Worm (Caenorhabditis elegans) whole organism, young adult: ENCODE data around the gene F32D8.1.
A peak's percentile ranks its signal among the peaks of the same experiment; 100 is the strongest.

Experiments
- B0035.1 ChIP-seq: sonication (generic microtip); optimal IDR thresholded peaks from 2 replicates; lab custom pipeline; 2016; ENCODE audit warnings: missing genetic modification characterization, mild to moderate bottlenecking, missing compliant biosample characterization, missing genotype, missing genetic modification reagents
- B0261.1 ChIP-seq: sonication (generic microtip); optimal IDR thresholded peaks from 2 replicates; lab custom pipeline; 2016; ENCODE audit warnings: mild to moderate bottlenecking, missing genetic modification characterization, moderate library complexity, missing compliant biosample characterization
- B0336.3 ChIP-seq: fragments of 200-800 bp; sonication (Bioruptor generic); IDR thresholded peaks from 2 replicates; pipeline ENCODE4 v1.3.6; 2022; ENCODE audit warnings: missing genetic modification characterization, missing compliant biosample characterization
- C06A6.2 ChIP-seq: fragments of 200-800 bp; sonication (Bioruptor generic); conservative IDR thresholded peaks from 2 replicates; pipeline ENCODE4 v1.3.6; 2022; ENCODE audit warnings: missing genetic modification characterization, missing compliant biosample characterization
- C17E4.6 ChIP-seq: fragments of 200-800 bp; sonication (Bioruptor generic); IDR thresholded peaks from 2 replicates; pipeline ENCODE4 v1.3.6; 2022; ENCODE audit warnings: missing genetic modification reagents, missing genetic modification characterization, missing compliant biosample characterization
- D2030.7 ChIP-seq: fragments of 200-800 bp; sonication (Bioruptor generic); IDR thresholded peaks from 2 replicates; pipeline ENCODE4 v1.3.6; 2022; ENCODE audit warnings: missing genetic modification reagents, missing genetic modification characterization, missing compliant biosample characterization
- F10E7.11 ChIP-seq: sonication (generic microtip); optimal IDR thresholded peaks from 2 replicates; lab custom pipeline; 2017; ENCODE audit warnings: mild to moderate bottlenecking, missing genetic modification characterization, moderate library complexity, missing compliant biosample characterization
- F23B12.7 ChIP-seq: sonication (generic microtip); optimal IDR thresholded peaks from 2 replicates; lab custom pipeline; 2017; ENCODE audit warnings: missing genetic modification characterization, mild to moderate bottlenecking, missing compliant biosample characterization, antibody characterized with exemption, moderate library complexity; ENCODE audit not compliant: insufficient read depth
- F52B5.7 ChIP-seq: sonication (generic microtip); optimal IDR thresholded peaks from 2 replicates; lab custom pipeline; 2016; ENCODE audit warnings: mild to moderate bottlenecking, missing genetic modification characterization, missing compliant biosample characterization
- F55B11.4 ChIP-seq: sonication (generic microtip); optimal IDR thresholded peaks from 2 replicates; lab custom pipeline; 2016; ENCODE audit warnings: missing compliant biosample characterization, missing genetic modification characterization, borderline replicate concordance; ENCODE audit not compliant: insufficient read depth
- Y53F4B.3 ChIP-seq: fragments of 200-800 bp; sonication (Bioruptor generic); IDR thresholded peaks from 2 replicates; pipeline ENCODE4 v1.3.6; 2022; ENCODE audit warnings: missing genetic modification reagents, missing genetic modification characterization, missing compliant biosample characterization
- ama-1 ChIP-seq, 3 experiments: fragments of 150-350 bp in 1 of 3; sonication (generic microtip) in 2 of 3; optimal IDR thresholded peaks; 2 replicates each; lab custom pipeline; 2014 to 2018; ENCODE audit warnings: missing biosample characterization in 2 of 3, missing genetic modification characterization in 2 of 3, missing genetic modification reagents in 2 of 3
- athp-1 ChIP-seq: sonication (generic microtip); optimal IDR thresholded peaks from 2 replicates; lab custom pipeline; 2017; ENCODE audit warnings: mild to moderate bottlenecking, missing genetic modification characterization, missing compliant biosample characterization
- attf-3 ChIP-seq: fragments of 200-800 bp; sonication (Bioruptor generic); conservative IDR thresholded peaks from 2 replicates; pipeline ENCODE4 v1.3.6; 2022; ENCODE audit warnings: missing genetic modification reagents, missing genetic modification characterization, missing compliant biosample characterization
- attf-6 ChIP-seq: fragments of 200-800 bp; sonication (Bioruptor generic); IDR thresholded peaks from 2 replicates; pipeline ENCODE4 v1.3.6; 2022; ENCODE audit warnings: missing genetic modification reagents, missing genetic modification characterization, missing compliant biosample characterization
- bed-1 ChIP-seq: fragments of 200-800 bp; sonication (Bioruptor generic); IDR thresholded peaks from 2 replicates; pipeline ENCODE4 v1.3.6; 2022; ENCODE audit warnings: missing genetic modification reagents, missing genetic modification characterization, missing compliant biosample characterization
- ccch-3 ChIP-seq: fragments of 200-800 bp; sonication (Bioruptor generic); optimal IDR thresholded peaks from 2 replicates; lab custom pipeline; 2018; ENCODE audit warnings: mild to moderate bottlenecking, missing genetic modification characterization, missing compliant biosample characterization
- cebp-2 ChIP-seq: fragments of 200-800 bp; sonication (Bioruptor generic); IDR thresholded peaks from 2 replicates; pipeline ENCODE4 v1.3.6; 2022; ENCODE audit warnings: missing genetic modification characterization, missing compliant biosample characterization
- ceh-100 ChIP-seq: fragments of 200-800 bp; sonication (Bioruptor generic); IDR thresholded peaks from 2 replicates; pipeline ENCODE4 v1.3.6; 2022; ENCODE audit warnings: missing genetic modification reagents, missing genetic modification characterization, missing compliant biosample characterization
- ceh-27 ChIP-seq: fragments of 200-800 bp; sonication (Bioruptor generic); optimal IDR thresholded peaks from 2 replicates; lab custom pipeline; 2018; ENCODE audit warnings: mild to moderate bottlenecking, missing genetic modification characterization, moderate library complexity, missing compliant biosample characterization
- ceh-79 ChIP-seq: sonication (generic microtip); optimal IDR thresholded peaks from 2 replicates; lab custom pipeline; 2017; ENCODE audit warnings: mild to moderate bottlenecking, missing genetic modification characterization, missing compliant biosample characterization
- dpl-1 ChIP-seq: fragments of 150-350 bp; optimal IDR thresholded peaks from 2 replicates; lab custom pipeline; 2014; ENCODE audit warnings: missing biosample characterization, missing genetic modification reagents, missing genetic modification characterization
- egl-18 ChIP-seq: fragments of 200-800 bp; sonication (Bioruptor generic); IDR thresholded peaks from 2 replicates; pipeline ENCODE4 v1.3.6; 2022; ENCODE audit warnings: missing genetic modification reagents, missing genetic modification characterization, missing compliant biosample characterization
- fkh-3 ChIP-seq: sonication (generic microtip); optimal IDR thresholded peaks from 2 replicates; lab custom pipeline; 2016; ENCODE audit warnings: mild to moderate bottlenecking, missing genetic modification characterization, missing compliant biosample characterization
- gei-17 ChIP-seq: fragments of 200-800 bp; sonication (Bioruptor generic); optimal IDR thresholded peaks from 2 replicates; lab custom pipeline; 2018; ENCODE audit warnings: mild to moderate bottlenecking, missing genetic modification characterization, missing compliant biosample characterization
- hlh-12 ChIP-seq: sonication (generic microtip); optimal IDR thresholded peaks from 2 replicates; lab custom pipeline; 2016; ENCODE audit warnings: missing genetic modification characterization, missing compliant biosample characterization
- hmg-1.2 ChIP-seq: fragments of 200-800 bp; sonication (Bioruptor generic); IDR thresholded peaks from 2 replicates; pipeline ENCODE4 v1.3.6; 2022; ENCODE audit warnings: missing genetic modification reagents, missing genetic modification characterization, missing compliant biosample characterization
- let-526 ChIP-seq: fragments of 200-800 bp; sonication (Bioruptor generic); IDR thresholded peaks from 2 replicates; pipeline ENCODE4 v1.3.6; 2022; ENCODE audit warnings: missing genetic modification reagents, missing genetic modification characterization, missing compliant biosample characterization
- lin-35 ChIP-seq, 3 experiments: fragments of 150-350 bp in 2 of 3; sonication (generic microtip) in 1 of 3; optimal IDR thresholded peaks; 2 replicates each; lab custom pipeline; 2014 to 2018; ENCODE audit warnings: missing biosample characterization in 3 of 3, missing genetic modification characterization in 3 of 3, missing genetic modification reagents in 3 of 3
- lin-40 ChIP-seq: sonication (generic microtip); optimal IDR thresholded peaks from 2 replicates; lab custom pipeline; 2016; ENCODE audit warnings: missing genetic modification characterization, mild to moderate bottlenecking, missing compliant biosample characterization, missing genotype, missing genetic modification reagents
- madf-8 ChIP-seq: fragments of 200-800 bp; sonication (Bioruptor generic); conservative IDR thresholded peaks from 2 replicates; pipeline ENCODE4 v1.3.6; 2022; ENCODE audit warnings: missing genetic modification reagents, missing genetic modification characterization, missing compliant biosample characterization
- mel-28 ChIP-seq: sonication (generic microtip); optimal IDR thresholded peaks from 2 replicates; lab custom pipeline; 2016; ENCODE audit warnings: borderline replicate concordance, mild to moderate bottlenecking, missing genetic modification characterization, missing compliant biosample characterization
- mes-4 ChIP-seq: sonication (generic microtip); optimal IDR thresholded peaks from 2 replicates; lab custom pipeline; 2016; ENCODE audit warnings: missing genotype, missing genetic modification characterization, missing compliant biosample characterization
- nfya-1 ChIP-seq: sonication (generic microtip); optimal IDR thresholded peaks from 2 replicates; lab custom pipeline; 2017; ENCODE audit warnings: antibody characterized with exemption, missing compliant biosample characterization, missing genetic modification characterization, borderline replicate concordance; ENCODE audit not compliant: insufficient read depth
- nfyb-1 ChIP-seq: fragments of 200-800 bp; sonication (Bioruptor generic); IDR thresholded peaks from 2 replicates; pipeline ENCODE4 v1.3.6; 2022; ENCODE audit warnings: missing genetic modification reagents, missing genetic modification characterization, missing compliant biosample characterization
- pbrm-1 ChIP-seq: fragments of 200-800 bp; sonication (Bioruptor generic); IDR thresholded peaks from 2 replicates; pipeline ENCODE4 v1.3.6; 2022; ENCODE audit warnings: missing genetic modification reagents, missing genetic modification characterization, missing compliant biosample characterization
- pha-4 ChIP-seq: fragments of 150-350 bp; sonication (generic microtip); optimal IDR thresholded peaks from 2 replicates; lab custom pipeline; 2014; ENCODE audit warnings: missing biosample characterization, missing genetic modification reagents, missing genetic modification characterization
- rcor-1 ChIP-seq: fragments of 200-800 bp; sonication (Bioruptor generic); IDR thresholded peaks from 2 replicates; pipeline ENCODE4 v1.3.6; 2022; ENCODE audit warnings: missing genetic modification reagents, missing genetic modification characterization, missing compliant biosample characterization
- rec-8 ChIP-seq, 2 experiments: sonication (generic microtip); optimal IDR thresholded peaks; 2 replicates each; lab custom pipeline; 2016; ENCODE audit warnings: mild to moderate bottlenecking in 2 of 2, missing genetic modification characterization in 2 of 2, missing genetic modification reagents in 2 of 2, missing genotype in 2 of 2, missing biosample characterization in 1 of 2, missing compliant biosample characterization in 1 of 2, moderate library complexity in 1 of 2
- repo-1 ChIP-seq: sonication (generic microtip); optimal IDR thresholded peaks from 2 replicates; lab custom pipeline; 2017; ENCODE audit warnings: mild to moderate bottlenecking, missing genetic modification characterization, missing compliant biosample characterization
- rpc-1 ChIP-seq, 2 experiments: fragments of 150-350 bp in 1 of 2; sonication (generic microtip) in 1 of 2; optimal IDR thresholded peaks; 2 replicates each; lab custom pipeline; 2014 to 2018; ENCODE audit warnings: missing biosample characterization in 1 of 2, missing genetic modification characterization in 1 of 2, missing genetic modification reagents in 1 of 2, missing genotype in 1 of 2
- sdz-38 ChIP-seq: sonication (generic microtip); optimal IDR thresholded peaks from 2 replicates; lab custom pipeline; 2016; ENCODE audit warnings: missing genotype, missing genetic modification characterization, missing compliant biosample characterization
- snpc-3.4 ChIP-seq: sonication (generic microtip); optimal IDR thresholded peaks from 2 replicates; lab custom pipeline; 2017; ENCODE audit warnings: missing genetic modification characterization, mild to moderate bottlenecking, missing compliant biosample characterization, antibody characterized with exemption, moderate library complexity, missing genotype, missing genetic modification reagents
- tbx-9 ChIP-seq: sonication (generic microtip); optimal IDR thresholded peaks from 2 replicates; lab custom pipeline; 2016; ENCODE audit warnings: borderline replicate concordance, missing genetic modification characterization, inconsistent platforms, missing compliant biosample characterization
- unc-62 ChIP-seq: fragments of 150-350 bp; optimal IDR thresholded peaks from 2 replicates; lab custom pipeline; 2014; ENCODE audit warnings: missing biosample characterization, missing genetic modification reagents, missing genetic modification characterization
- xnd-1 ChIP-seq: sonication (generic microtip); optimal IDR thresholded peaks from 2 replicates; lab custom pipeline; 2016; ENCODE audit warnings: missing genotype, missing genetic modification reagents, missing genetic modification characterization, missing compliant biosample characterization
- ztf-25 ChIP-seq: fragments of 200-800 bp; sonication (Bioruptor generic); IDR thresholded peaks from 2 replicates; pipeline ENCODE4 v1.3.6; 2022; ENCODE audit warnings: missing genetic modification reagents, missing genetic modification characterization, missing compliant biosample characterization
- ztf-6 ChIP-seq: fragments of 200-800 bp; sonication (Bioruptor generic); IDR thresholded peaks from 2 replicates; pipeline ENCODE4 v1.3.6; 2022; ENCODE audit warnings: missing genetic modification reagents, missing genetic modification characterization, missing compliant biosample characterization

Gene F32D8.1

ce11 chrV:10855363-10855762, 25.3 kb upstream of the F32D8.1 start:
- TF ChIP-seq dpl-1 (GFP tag; lab: Kevin White, UChicago), result no peak
- TF ChIP-seq gei-17 (GFP tag; lab: Kevin White, UChicago), result no peak
- TF ChIP-seq attf-3, result no peak
- no peak for TF ChIP-seq ccch-3 (GFP tag; lab: Kevin White, UChicago)
- TF ChIP-seq B0336.3, result no peak
- TF ChIP-seq rec-8 (tag; optimal IDR thresholded peaks at IDR 0.05; lab: Kevin White, UChicago), result no peak
- TF ChIP-seq ztf-25 (GFP tag; lab: Robert Waterston, UW), result no peak
- TF ChIP-seq xnd-1 (tag; lab: Kevin White, UChicago), result no peak
- no peak for TF ChIP-seq Y53F4B.3
- no peak for TF ChIP-seq tbx-9 (tag; lab: Kevin White, UChicago)
- TF ChIP-seq rcor-1, result no peak
- no peak for TF ChIP-seq D2030.7 (GFP tag; lab: Robert Waterston, UW)
- TF ChIP-seq mes-4 (tag; lab: Kevin White, UChicago), result no peak
- TF ChIP-seq pbrm-1 (GFP tag; lab: Robert Waterston, UW), result 0 out of 2 replicates have a peak, but pooled peaks have one; percentile 6
- TF ChIP-seq pha-4 (tag; lab: Kevin White, UChicago), result no peak
- no peak for TF ChIP-seq lin-40 (tag; lab: Kevin White, UChicago)
- TF ChIP-seq snpc-3.4, result no peak
- TF ChIP-seq F10E7.11 (tag; lab: Kevin White, UChicago), result no peak
- TF ChIP-seq unc-62 (GFP tag; lab: Kevin White, UChicago), result peak; percentile 77
- TF ChIP-seq B0261.1 (tag; lab: Kevin White, UChicago), result no peak
- TF ChIP-seq egl-18 (GFP tag; lab: Robert Waterston, UW), result no peak
- no peak for TF ChIP-seq let-526 (GFP tag; lab: Robert Waterston, UW)
- TF ChIP-seq C06A6.2 (GFP tag; lab: Robert Waterston, UW), result no peak
- TF ChIP-seq F52B5.7 (tag; lab: Kevin White, UChicago), result no peak
- TF ChIP-seq repo-1, result no peak
- TF ChIP-seq hmg-1.2, result 0 out of 2 replicates have a peak, but pooled peaks have one; percentile 20
- TF ChIP-seq F23B12.7 (tag; lab: Kevin White, UChicago), result no peak
- no peak for TF ChIP-seq ztf-6 (GFP tag; lab: Robert Waterston, UW)
- no peak for TF ChIP-seq ama-1 (optimal IDR thresholded peaks at IDR 0.05; lab: Kevin White, UChicago)
- no peak for TF ChIP-seq ama-1 (GFP tag; optimal IDR thresholded peaks at IDR 0.05; lab: Kevin White, UChicago)
- TF ChIP-seq lin-35 (GFP tag; optimal IDR thresholded peaks at IDR 0.05; lab: Kevin White, UChicago), result no peak
- no peak for TF ChIP-seq B0035.1 (tag; lab: Kevin White, UChicago)
- TF ChIP-seq hlh-12, result no peak
- TF ChIP-seq fkh-3, result no peak
- no peak for TF ChIP-seq madf-8 (GFP tag; lab: Robert Waterston, UW)
- TF ChIP-seq attf-6 (GFP tag; lab: Robert Waterston, UW), result no peak
- TF ChIP-seq F55B11.4 (tag; lab: Kevin White, UChicago), result no peak
- no peak for TF ChIP-seq nfya-1 (tag; lab: Kevin White, UChicago)
- no peak for TF ChIP-seq mel-28
- no peak for TF ChIP-seq cebp-2 (GFP tag; lab: Robert Waterston, UW)
- no peak for TF ChIP-seq sdz-38 (tag; lab: Kevin White, UChicago)
- TF ChIP-seq bed-1, result no peak
- TF ChIP-seq ceh-79, result no peak
- TF ChIP-seq rpc-1 (optimal IDR thresholded peaks at IDR 0.05; lab: Kevin White, UChicago), result no peak
- TF ChIP-seq rpc-1 (tag; optimal IDR thresholded peaks at IDR 0.05; lab: Kevin White, UChicago), result no peak
- no peak for TF ChIP-seq athp-1 (tag; lab: Kevin White, UChicago)
- TF ChIP-seq C17E4.6 (GFP tag; lab: Robert Waterston, UW), result no peak
- TF ChIP-seq ceh-27 (GFP tag; lab: Kevin White, UChicago), result no peak
- peak; percentile 8; the same call in 1 of the 2 replicates for TF ChIP-seq nfyb-1 (GFP tag; lab: Robert Waterston, UW)
- no peak for TF ChIP-seq ceh-100 (GFP tag; lab: Robert Waterston, UW)
